Worm (Caenorhabditis elegans): ENCODE measurements around the gene pmp-3.

DNA sequence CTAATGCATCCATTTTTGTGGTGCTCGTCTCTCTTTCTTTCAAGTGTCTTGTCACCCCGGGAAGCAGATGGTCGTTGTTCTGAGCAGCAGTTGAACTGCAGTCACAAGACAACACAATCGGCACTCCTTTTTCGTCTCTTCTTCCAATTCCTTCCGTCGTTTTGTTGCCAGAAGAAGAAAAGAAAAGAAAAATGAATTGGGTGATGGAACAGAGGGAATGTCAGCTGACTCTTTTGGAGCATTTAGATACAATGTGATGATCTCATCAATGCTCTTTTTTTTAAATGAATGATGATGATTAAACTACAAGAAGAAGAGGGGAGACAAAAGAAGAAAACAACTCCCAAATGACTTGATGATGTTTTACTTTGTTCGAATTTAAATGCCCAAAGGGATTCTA, 3.4 kb downstream of the pmp-3 start:
- no peak for TF ChIP-seq hnd-1 (tag; optimal IDR thresholded peaks at IDR 0.05)
- no peak for TF ChIP-seq sea-1 (GFP tag; conservative IDR thresholded peaks at IDR 0.05)
- no peak for TF ChIP-seq hmbx-1 (tag; optimal IDR thresholded peaks at IDR 0.05)
- no peak for TF ChIP-seq ama-1 (optimal IDR thresholded peaks at IDR 0.05)
- TF ChIP-seq hmg-4 (GFP tag; optimal IDR thresholded peaks at IDR 0.05), result no peak
- no peak for TF ChIP-seq B0310.2 (tag; optimal IDR thresholded peaks at IDR 0.05)
- no peak for TF ChIP-seq tra-4 (tag; optimal IDR thresholded peaks at IDR 0.05)
- TF ChIP-seq aly-1 (tag; optimal IDR thresholded peaks at IDR 0.05), result no peak
- no peak for TF ChIP-seq F13C5.2 (tag; optimal IDR thresholded peaks at IDR 0.05)
- TF ChIP-seq scrt-1 (GFP tag; IDR thresholded peaks at IDR 0.05), result no peak
- TF ChIP-seq ceh-13 (GFP tag; optimal IDR thresholded peaks at IDR 0.05), result no peak
- TF ChIP-seq flt-1 (GFP tag; IDR thresholded peaks at IDR 0.05), result no peak
- no peak for TF ChIP-seq tbx-11 (GFP tag; IDR thresholded peaks at IDR 0.05)
- TF ChIP-seq ets-7 (tag; optimal IDR thresholded peaks at IDR 0.05), result no peak
